Fruit fly (Drosophila melanogaster): ENCODE data around the gene CG5902.

- TF ChIP-seq Sin3A (optimal IDR thresholded peaks at IDR 0.05) (no peak), psq (optimal IDR thresholded peaks at IDR 0.05) (no peak), h (optimal IDR thresholded peaks at IDR 0.05) (no peak), Myc (optimal IDR thresholded peaks at IDR 0.05) (no peak), ttk (optimal IDR thresholded peaks at IDR 0.05) (no peak)
Measured at dm6 chr3R:23962781-23963222, 23.6 kb upstream of the CG5902 start, which contains the start of gene CG31140.
